Fruit fly (Drosophila melanogaster): ENCODE results near the gene Amnionless.

Amnionless gene

dm6 chr2L:286421-286820 is 2.5 kb downstream of the Amnionless start (continued):
- TF ChIP-seq Opbp (GFP tag; IDR thresholded peaks at IDR 0.05; ENCODE audit: partially characterized antibody) (no peak), CG4820 (GFP tag; optimal IDR thresholded peaks at IDR 0.05) (peak; percentile 37), dpn (GFP tag; optimal IDR thresholded peaks at IDR 0.05) (peak; percentile 73 to 83), Dip3 (GFP tag; optimal IDR thresholded peaks at IDR 0.05) (peak; percentile 77), lmd (GFP tag; IDR thresholded peaks at IDR 0.05) (peak; percentile 77), Hand (GFP tag; optimal IDR thresholded peaks at IDR 0.05) (peak; percentile 53), H15 (GFP tag; IDR thresholded peaks at IDR 0.05) (peak; percentile 62; the same call in 2 of the 3 replicates), sima (GFP tag; optimal IDR thresholded peaks at IDR 0.05) (no peak), sim (GFP tag; IDR thresholded peaks at IDR 0.05) (no peak), CG4360 (GFP tag; IDR thresholded peaks at IDR 0.05) (peak; percentile 44; the same call in 1 of the 2 replicates), Gsc (GFP tag; IDR thresholded peaks at IDR 0.05) (no peak), psq (GFP tag; optimal IDR thresholded peaks at IDR 0.05) (no peak), yki (optimal IDR thresholded peaks at IDR 0.05) (no peak), ro (GFP tag; IDR thresholded peaks at IDR 0.05) (no peak), CG7745 (tag; optimal IDR thresholded peaks at IDR 0.05) (no peak), tup (GFP tag; optimal IDR thresholded peaks at IDR 0.05) (peak; percentile 39), CG17829 (tag; optimal IDR thresholded peaks at IDR 0.05) (peak; percentile 47), Scr (GFP tag; IDR thresholded peaks at IDR 0.05; ENCODE audit: partially characterized antibody) (no peak), ase (GFP tag; IDR thresholded peaks at IDR 0.05) (peak; percentile 70; the same call in 2 of the 3 replicates), amos (GFP tag; IDR thresholded peaks at IDR 0.05; ENCODE audit: partially characterized antibody) (no peak), chinmo (GFP tag; IDR thresholded peaks at IDR 0.05; ENCODE audit: partially characterized antibody) (no peak; the same call in 3 of the 4 replicates), fu2 (GFP tag; optimal IDR thresholded peaks at IDR 0.05) (peak; percentile 57), B-H1 (GFP tag; IDR thresholded peaks at IDR 0.05) (peak; percentile 57; the same call in 2 of the 3 replicates), toy (GFP tag; IDR thresholded peaks at IDR 0.05) (no peak), Nf-YB (GFP tag; optimal IDR thresholded peaks at IDR 0.05) (no peak), ci (GFP tag; IDR thresholded peaks at IDR 0.05) (peak; percentile 78), crc (GFP tag; optimal IDR thresholded peaks at IDR 0.05) (peak; percentile 46), hkb (optimal IDR thresholded peaks at IDR 0.05) (no peak), hkb (GFP tag; IDR thresholded peaks at IDR 0.05) (peak; percentile 75), Poxn (GFP tag; IDR thresholded peaks at IDR 0.05) (peak; percentile 4; the same call in 1 of the 2 replicates), CG11085 (GFP tag; IDR thresholded peaks at IDR 0.05) (peak; percentile 55; the same call in 1 of the 2 replicates), CG1832 (GFP tag; optimal IDR thresholded peaks at IDR 0.05) (no peak), CG12155 (GFP tag; optimal IDR thresholded peaks at IDR 0.05) (peak; percentile 64), CG6765 (GFP tag; optimal IDR thresholded peaks at IDR 0.05) (peak; percentile 68), Xrp1 (GFP tag; IDR thresholded peaks at IDR 0.05) (peak; percentile 67), CG12236 (GFP tag; optimal IDR thresholded peaks at IDR 0.05) (no peak), p53 (GFP tag; optimal IDR thresholded peaks at IDR 0.05) (no peak), CG43689 (GFP tag; IDR thresholded peaks at IDR 0.05) (no peak), Hmr (GFP tag; optimal IDR thresholded peaks at IDR 0.05) (peak; percentile 85), CG7786 (GFP tag; optimal IDR thresholded peaks at IDR 0.05) (peak; percentile 78), gcm (GFP tag; optimal IDR thresholded peaks at IDR 0.05) (no peak), CG3163 (GFP tag; optimal IDR thresholded peaks at IDR 0.05) (peak; percentile 31), lbe (GFP tag; optimal IDR thresholded peaks at IDR 0.05) (peak; percentile 90), gfzf (GFP tag; optimal IDR thresholded peaks at IDR 0.05) (no peak), aop (GFP tag; IDR thresholded peaks at IDR 0.05) (peak; percentile 66), abd-A (tag; optimal IDR thresholded peaks at IDR 0.05) (no peak), CG3407 (GFP tag; optimal IDR thresholded peaks at IDR 0.05) (no peak), tio (GFP tag; optimal IDR thresholded peaks at IDR 0.05) (no peak), esg (GFP tag; conservative IDR thresholded peaks at IDR 0.05) (peak; percentile 39; the same call in 1 of the 2 replicates), prd (optimal IDR thresholded peaks at IDR 0.05) (no peak), prd (GFP tag; IDR thresholded peaks at IDR 0.05) (peak; percentile 75), CG14050 (GFP tag; IDR thresholded peaks at IDR 0.05) (peak; percentile 41; the same call in 1 of the 3 replicates)
